Fruit fly (Drosophila melanogaster): ENCODE measurements around the gene CG32762.

- TF ChIP-seq Hr39 (GFP tag; optimal IDR thresholded peaks at IDR 0.05) = no peak
- no peak for TF ChIP-seq fd59A (GFP tag; optimal IDR thresholded peaks at IDR 0.05)
- TF ChIP-seq CG9139 (GFP tag; optimal IDR thresholded peaks at IDR 0.05) = no peak
- no peak for TF ChIP-seq spab (GFP tag; optimal IDR thresholded peaks at IDR 0.05)
- no peak for TF ChIP-seq Eip78C (GFP tag)
- TF ChIP-seq salr (GFP tag; optimal IDR thresholded peaks at IDR 0.05) = no peak
- no peak for TF ChIP-seq fd85E (GFP tag; optimal IDR thresholded peaks at IDR 0.05)
- TF ChIP-seq Hr4 (GFP tag; optimal IDR thresholded peaks at IDR 0.05) = no peak
- no peak for TF ChIP-seq Sox14 (GFP tag; optimal IDR thresholded peaks at IDR 0.05)
- TF ChIP-seq achi (GFP tag; optimal IDR thresholded peaks at IDR 0.05) = no peak
- TF ChIP-seq Gug (GFP tag; IDR thresholded peaks at IDR 0.05) = no peak
- TF ChIP-seq CG7368 (GFP tag; optimal IDR thresholded peaks at IDR 0.05) = no peak
- no peak for TF ChIP-seq CG10669 (GFP tag; optimal IDR thresholded peaks at IDR 0.05)
These were observed 5.1 kb downstream of the CG32762 start, which contains the start of gene frma for dm6 chrX:5495901-5496300.

All from whole organism, prepupa.